Worm (Caenorhabditis elegans): ENCODE data around the gene W02B8.1.

W02B8.1 gene

ce11 chrII:13903482-13903881, 1.6 kb upstream of the W02B8.1 start:
- peak; percentile 13 for TF ChIP-seq zip-8 (tag; optimal IDR thresholded peaks at IDR 0.05)
- TF ChIP-seq lin-32 (GFP tag; optimal IDR thresholded peaks at IDR 0.05), result no peak
- peak; percentile 14 for TF ChIP-seq unc-120 (tag; optimal IDR thresholded peaks at IDR 0.05; ENCODE audit: poor library complexity, severe bottlenecking)

- no peak for TF ChIP-seq lsy-2 (tag; optimal IDR thresholded peaks at IDR 0.05)
- no peak for TF ChIP-seq tbx-8 (GFP tag; optimal IDR thresholded peaks at IDR 0.05)
- TF ChIP-seq zip-8 (tag; optimal IDR thresholded peaks at IDR 0.05), result no peak
- no peak for TF ChIP-seq bed-3 (GFP tag; optimal IDR thresholded peaks at IDR 0.05)
- no peak for TF ChIP-seq nhr-237 (tag; optimal IDR thresholded peaks at IDR 0.05)
- no peak for TF ChIP-seq ceh-43 (GFP tag; optimal IDR thresholded peaks at IDR 0.05)
- TF ChIP-seq nhr-12 (tag; optimal IDR thresholded peaks at IDR 0.05), result no peak
- TF ChIP-seq unc-39 (tag; optimal IDR thresholded peaks at IDR 0.05), result no peak
- TF ChIP-seq mab-5 (tag; optimal IDR thresholded peaks at IDR 0.05), result no peak
- TF ChIP-seq M03D4.4 (tag; optimal IDR thresholded peaks at IDR 0.05), result no peak
- TF ChIP-seq unc-120 (tag; optimal IDR thresholded peaks at IDR 0.05; ENCODE audit: poor library complexity, severe bottlenecking), result no peak
- no peak for TF ChIP-seq unc-62 (GFP tag; optimal IDR thresholded peaks at IDR 0.05)
- TF ChIP-seq ham-2 (GFP tag; optimal IDR thresholded peaks at IDR 0.05), result no peak
- no peak for TF ChIP-seq ztf-11 (tag; optimal IDR thresholded peaks at IDR 0.05)
- no peak for TF ChIP-seq ceh-83 (GFP tag; optimal IDR thresholded peaks at IDR 0.05)
- no peak for TF ChIP-seq elt-3 (tag; optimal IDR thresholded peaks at IDR 0.05)
- no peak for TF ChIP-seq drap-1 (GFP tag; optimal IDR thresholded peaks at IDR 0.05)
Observed at ce11 chrII:13899777-13900176, 2.1 kb downstream of the W02B8.1 start.

- no peak for TF ChIP-seq snpc-4 (tag; optimal IDR thresholded peaks at IDR 0.05)
- no peak for TF ChIP-seq lin-32 (GFP tag; optimal IDR thresholded peaks at IDR 0.05)
- no peak for TF ChIP-seq ceh-83 (GFP tag; optimal IDR thresholded peaks at IDR 0.05)
- no peak for TF ChIP-seq nhr-12 (tag; optimal IDR thresholded peaks at IDR 0.05)
- TF ChIP-seq elt-1 (tag; optimal IDR thresholded peaks at IDR 0.05; ENCODE audit: borderline replicate concordance, insufficient read depth), result no peak
- no peak for TF ChIP-seq unc-120 (tag; optimal IDR thresholded peaks at IDR 0.05; ENCODE audit: poor library complexity, severe bottlenecking)
- TF ChIP-seq lsy-2 (tag; optimal IDR thresholded peaks at IDR 0.05), result no peak
- no peak for TF ChIP-seq ztf-11 (tag; optimal IDR thresholded peaks at IDR 0.05)
- TF ChIP-seq mep-1 (tag; optimal IDR thresholded peaks at IDR 0.05), result no peak
- no peak for TF ChIP-seq nhr-237 (tag; optimal IDR thresholded peaks at IDR 0.05)
- no peak for TF ChIP-seq M03D4.4 (tag; optimal IDR thresholded peaks at IDR 0.05)
- TF ChIP-seq sptf-1 (tag; optimal IDR thresholded peaks at IDR 0.05), result no peak
- TF ChIP-seq drap-1 (GFP tag; optimal IDR thresholded peaks at IDR 0.05), result no peak
- no peak for TF ChIP-seq lin-13 (tag; optimal IDR thresholded peaks at IDR 0.05)
- no peak for TF ChIP-seq tbx-8 (GFP tag; optimal IDR thresholded peaks at IDR 0.05)
- TF ChIP-seq elt-3 (tag; optimal IDR thresholded peaks at IDR 0.05), result no peak
- TF ChIP-seq blmp-1 (tag; optimal IDR thresholded peaks at IDR 0.05), result no peak
Observed at ce11 chrII:13896279-13896774, 5.6 kb downstream of the W02B8.1 start.

ce11 chrII:13888278-13888677, 13.6 kb downstream of the W02B8.1 start, which contains the start of gene mcd-1:
TSS of gene mcd-1 (plus strand) at chrII:13888544.
- TF ChIP-seq nhr-28 (tag; optimal IDR thresholded peaks at IDR 0.05) (no peak), nhr-237 (tag; optimal IDR thresholded peaks at IDR 0.05) (peak; percentile 70), ceh-39 (tag; optimal IDR thresholded peaks at IDR 0.05) (peak; percentile 2), lsy-2 (tag; optimal IDR thresholded peaks at IDR 0.05) (peak; percentile 68), flh-1 (GFP tag; optimal IDR thresholded peaks at IDR 0.05) (no peak), mep-1 (tag; optimal IDR thresholded peaks at IDR 0.05) (peak; percentile 95), hlh-1 (tag; optimal IDR thresholded peaks at IDR 0.05) (peak; percentile 1), sptf-1 (tag; optimal IDR thresholded peaks at IDR 0.05) (peak; percentile 32), elt-1 (tag; optimal IDR thresholded peaks at IDR 0.05; ENCODE audit: borderline replicate concordance, insufficient read depth) (no peak), pha-4 (tag; optimal IDR thresholded peaks at IDR 0.05) (no peak), mls-2 (tag; optimal IDR thresholded peaks at IDR 0.05) (peak; percentile 1), sem-2 (GFP tag; optimal IDR thresholded peaks at IDR 0.05) (no peak), lin-13 (tag; optimal IDR thresholded peaks at IDR 0.05) (peak; percentile 26), ces-1 (GFP tag; optimal IDR thresholded peaks at IDR 0.05) (peak; percentile 94), bed-3 (GFP tag; optimal IDR thresholded peaks at IDR 0.05) (no peak)

ce11 chrII:13886431-13886830, 15.5 kb downstream of the W02B8.1 start:
- no peak for TF ChIP-seq zip-8 (tag; optimal IDR thresholded peaks at IDR 0.05)
- TF ChIP-seq nhr-76 (tag; optimal IDR thresholded peaks at IDR 0.05), result no peak
- TF ChIP-seq nhr-12 (tag; optimal IDR thresholded peaks at IDR 0.05), result no peak
- TF ChIP-seq sptf-1 (tag; optimal IDR thresholded peaks at IDR 0.05), result no peak
